Fruit fly (Drosophila melanogaster): Measurements from ENCODE around the gene CG17593.

DNA sequence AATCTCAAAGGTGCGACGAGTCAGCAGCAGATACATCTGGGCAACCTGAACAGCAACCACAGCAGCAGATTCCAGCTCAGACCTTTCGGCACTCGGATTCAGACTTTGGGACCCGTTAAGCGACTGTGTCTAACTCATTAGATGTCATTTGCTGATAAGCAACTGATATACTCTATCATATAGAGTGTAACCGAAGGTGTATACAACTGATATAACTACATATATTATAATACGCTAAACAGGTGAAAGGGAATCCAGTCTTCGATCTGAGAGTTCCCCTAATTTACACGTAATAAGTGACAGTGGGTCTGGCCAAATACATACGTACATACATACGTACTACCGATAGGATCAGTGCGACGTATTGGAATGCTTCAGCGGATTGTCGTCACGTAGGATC is 35.9 kb downstream of the CG17593 start:
- TF ChIP-seq Abd-B (GFP tag; optimal IDR thresholded peaks at IDR 0.05) (no peak), CG9705 (GFP tag; optimal IDR thresholded peaks at IDR 0.05) (no peak)
